Worm (Caenorhabditis elegans) whole organism, young adult: ENCODE data around the gene F49C12.4.

Experiments used
- ama-1 ChIP-seq, 3 experiments: fragments of 150-350 bp in 1 of 3; sonication (generic microtip) in 2 of 3; optimal IDR thresholded peaks; 2 replicates each; lab custom pipeline; 2014 to 2018; ENCODE audit warnings: missing biosample characterization in 2 of 3, missing genetic modification characterization in 2 of 3, missing genetic modification reagents in 2 of 3
- attf-5 ChIP-seq: fragments of 200-800 bp; sonication (Bioruptor generic); optimal IDR thresholded peaks from 2 replicates; lab custom pipeline; 2018; ENCODE audit warnings: mild to moderate bottlenecking, missing genetic modification characterization, missing compliant biosample characterization
- ceh-58 ChIP-seq: fragments of 200-800 bp; sonication (Bioruptor generic); IDR thresholded peaks from 2 replicates; pipeline ENCODE4 v1.3.6; 2022; ENCODE audit warnings: missing genetic modification characterization, missing compliant biosample characterization
- ceh-79 ChIP-seq: sonication (generic microtip); optimal IDR thresholded peaks from 2 replicates; lab custom pipeline; 2017; ENCODE audit warnings: mild to moderate bottlenecking, missing genetic modification characterization, missing compliant biosample characterization
- ceh-91 ChIP-seq: fragments of 200-800 bp; sonication (Bioruptor generic); IDR thresholded peaks from 2 replicates; pipeline ENCODE4 v1.3.6; 2022; ENCODE audit warnings: missing genetic modification reagents, missing genetic modification characterization, missing compliant biosample characterization
- egl-44 ChIP-seq: fragments of 200-800 bp; sonication (Bioruptor generic); IDR thresholded peaks from 2 replicates; pipeline ENCODE4 v1.3.6; 2022; ENCODE audit warnings: missing genetic modification reagents, missing genetic modification characterization, missing compliant biosample characterization
- nfya-1 ChIP-seq: sonication (generic microtip); optimal IDR thresholded peaks from 2 replicates; lab custom pipeline; 2017; ENCODE audit warnings: antibody characterized with exemption, missing compliant biosample characterization, missing genetic modification characterization, borderline replicate concordance; ENCODE audit not compliant: insufficient read depth
- nfya-2 ChIP-seq: fragments of 200-800 bp; sonication (Bioruptor generic); IDR thresholded peaks from 2 replicates; pipeline ENCODE4 v1.3.6; 2022; ENCODE audit warnings: missing genetic modification reagents, missing genetic modification characterization, missing compliant biosample characterization
- nhr-120 ChIP-seq: fragments of 200-800 bp; sonication (Bioruptor generic); IDR thresholded peaks from 2 replicates; pipeline ENCODE4 v1.3.6; 2022; ENCODE audit warnings: missing genetic modification characterization, missing compliant biosample characterization
- nhr-179 ChIP-seq: sonication (generic microtip); optimal IDR thresholded peaks from 2 replicates; lab custom pipeline; 2016; ENCODE audit warnings: mild to moderate bottlenecking, missing genetic modification characterization, missing compliant biosample characterization
- snpc-4 ChIP-seq, 5 experiments: fragments of 150-350 bp in 1 of 5; sonication (generic microtip) in 4 of 5; optimal IDR thresholded peaks; 2 replicates each; lab custom pipeline; 2014 to 2018; ENCODE audit warnings: missing genetic modification characterization in 5 of 5, missing biosample characterization in 3 of 5, antibody characterized with exemption in 2 of 5, mild to moderate bottlenecking in 2 of 5, missing compliant biosample characterization in 2 of 5, missing genotype in 2 of 5, moderate library complexity in 2 of 5, missing genetic modification reagents in 1 of 5
- unc-130 ChIP-seq: sonication (generic microtip); optimal IDR thresholded peaks from 2 replicates; lab custom pipeline; 2016; ENCODE audit warnings: missing genetic modification reagents, missing genetic modification characterization, missing compliant biosample characterization
- unc-62 ChIP-seq: fragments of 150-350 bp; optimal IDR thresholded peaks from 2 replicates; lab custom pipeline; 2014; ENCODE audit warnings: missing biosample characterization, missing genetic modification reagents, missing genetic modification characterization

- TF ChIP-seq ama-1 (optimal IDR thresholded peaks at IDR 0.05; lab: Kevin White, UChicago) (peak; percentile 66), ama-1 (GFP tag; optimal IDR thresholded peaks at IDR 0.05; lab: Kevin White, UChicago) (no peak), nfya-1 (tag; lab: Kevin White, UChicago) (no peak), snpc-4 (GFP tag; optimal IDR thresholded peaks at IDR 0.05; lab: Kevin White, UChicago) (no peak), snpc-4 (tag; optimal IDR thresholded peaks at IDR 0.05; lab: Kevin White, UChicago) (peak in 1 of 4 experiments; percentile 2), nfya-2 (GFP tag; lab: Robert Waterston, UW) (no peak), ceh-58 (no peak), nhr-120 (no peak), unc-130 (no peak), ceh-79 (tag; lab: Kevin White, UChicago) (peak; percentile 69), unc-62 (GFP tag; lab: Kevin White, UChicago) (no peak), egl-44 (GFP tag; lab: Robert Waterston, UW) (no peak), ceh-91 (GFP tag; lab: Robert Waterston, UW) (no peak), attf-5 (GFP tag; lab: Kevin White, UChicago) (no peak), nhr-179 (tag; lab: Kevin White, UChicago) (no peak)
Observed at ce11 chrIV:9322489-9322888, 18.6 kb upstream of the F49C12.4 start.
